Fruit fly (Drosophila melanogaster): ENCODE data around the gene CG31546.

CG31546 gene

dm6 chr3R:5668928-5669739 is 33.7 kb upstream of the CG31546 start, which contains the start of the genes Xe7 and Atg17 (continued):
- peak in 1 of 2 experiments; percentile 45 for TF ChIP-seq crp (GFP tag; optimal IDR thresholded peaks at IDR 0.05)
- TF ChIP-seq CG6765 (GFP tag; optimal IDR thresholded peaks at IDR 0.05), result peak; percentile 75
- TF ChIP-seq Dip2 (GFP tag; IDR thresholded peaks at IDR 0.05), result peak; percentile 52; the same call in 1 of the 2 replicates
- peak; percentile 74 for TF ChIP-seq CG18011 (GFP tag; optimal IDR thresholded peaks at IDR 0.05)
- peak; percentile 86 for TF ChIP-seq dmrt11E (tag; optimal IDR thresholded peaks at IDR 0.05)
- peak; percentile 67 for TF ChIP-seq Awh (GFP tag; IDR thresholded peaks at IDR 0.05)
- peak; percentile 89 for TF ChIP-seq CG18599 (GFP tag; optimal IDR thresholded peaks at IDR 0.05)
- TF ChIP-seq lilli (GFP tag; optimal IDR thresholded peaks at IDR 0.05), result peak; percentile 96
- peak; percentile 63 for TF ChIP-seq Ravus (GFP tag; IDR thresholded peaks at IDR 0.05)
- TF ChIP-seq H2.0 (GFP tag; IDR thresholded peaks at IDR 0.05), result peak; percentile 88
- peak; percentile 83 for TF ChIP-seq CG14050 (GFP tag; IDR thresholded peaks at IDR 0.05)
- peak; percentile 18 for TF ChIP-seq CG10431 (GFP tag; optimal IDR thresholded peaks at IDR 0.05)
- peak; percentile 24 for TF ChIP-seq Asciz (GFP tag; optimal IDR thresholded peaks at IDR 0.05)
- peak; percentile 96 for TF ChIP-seq CG3847 (GFP tag; IDR thresholded peaks at IDR 0.05)
- peak; percentile 77 for TF ChIP-seq Gsc (GFP tag; IDR thresholded peaks at IDR 0.05)
- TF ChIP-seq hbn (GFP tag; IDR thresholded peaks at IDR 0.05; ENCODE audit: partially characterized antibody), result no peak
- peak; percentile 86 for TF ChIP-seq CG30431 (GFP tag; optimal IDR thresholded peaks at IDR 0.05)
- TF ChIP-seq CG7271 (tag; optimal IDR thresholded peaks at IDR 0.05), result peak; percentile 43
- TF ChIP-seq NfI (GFP tag; optimal IDR thresholded peaks at IDR 0.05), result peak; percentile 95
- TF ChIP-seq CG3995 (GFP tag; optimal IDR thresholded peaks at IDR 0.05), result peak; percentile 64
- TF ChIP-seq Hr39 (optimal IDR thresholded peaks at IDR 0.05), result peak; percentile 32
- peak; percentile 81 for TF ChIP-seq CG18476 (GFP tag; optimal IDR thresholded peaks at IDR 0.05)
- peak; percentile 95 for TF ChIP-seq lmd (GFP tag; IDR thresholded peaks at IDR 0.05)
- peak; percentile 87 for TF ChIP-seq B-H1 (GFP tag; IDR thresholded peaks at IDR 0.05)
- TF ChIP-seq MTF-1 (GFP tag; optimal IDR thresholded peaks at IDR 0.05; ENCODE audit: borderline replicate concordance), result peak; percentile 52
- TF ChIP-seq HLH54F (GFP tag; optimal IDR thresholded peaks at IDR 0.05), result peak; percentile 93
- peak; percentile 85 for TF ChIP-seq Six4 (GFP tag; optimal IDR thresholded peaks at IDR 0.05)
- TF ChIP-seq Sox100B (GFP tag; optimal IDR thresholded peaks at IDR 0.05), result peak; percentile 89
- peak; percentile 50 for TF ChIP-seq CG9797 (GFP tag; optimal IDR thresholded peaks at IDR 0.05)
- TF ChIP-seq CG17802 (tag; optimal IDR thresholded peaks at IDR 0.05), result peak; percentile 67
- TF ChIP-seq GATAe (GFP tag; conservative IDR thresholded peaks at IDR 0.05), result peak; percentile 90
- peak; percentile 91 for TF ChIP-seq CG2889 (GFP tag; IDR thresholded peaks at IDR 0.05)
- TF ChIP-seq Doc3 (GFP tag; IDR thresholded peaks at IDR 0.05; ENCODE audit: partially characterized antibody), result peak; percentile 39; the same call in 1 of the 3 replicates
- no peak for TF ChIP-seq mld (GFP tag; IDR thresholded peaks at IDR 0.05; ENCODE audit: partially characterized antibody)
- TF ChIP-seq klu (GFP tag; IDR thresholded peaks at IDR 0.05), result peak; percentile 94
- peak; percentile 85 for TF ChIP-seq wor (GFP tag; IDR thresholded peaks at IDR 0.05)
- peak; percentile 92 for TF ChIP-seq fu2 (GFP tag; optimal IDR thresholded peaks at IDR 0.05)
- peak; percentile 77 for TF ChIP-seq dm (GFP tag; optimal IDR thresholded peaks at IDR 0.05)
- no peak for TF ChIP-seq CG17568 (GFP tag; optimal IDR thresholded peaks at IDR 0.05)
- peak; percentile 11 for TF ChIP-seq p53 (GFP tag; optimal IDR thresholded peaks at IDR 0.05)
- peak; percentile 56 for TF ChIP-seq crc (GFP tag; optimal IDR thresholded peaks at IDR 0.05)
- peak; percentile 62 for TF ChIP-seq her (GFP tag; optimal IDR thresholded peaks at IDR 0.05)
- TF ChIP-seq seq (GFP tag; IDR thresholded peaks at IDR 0.05), result peak; percentile 88
- peak; percentile 76 for TF ChIP-seq Hey (tag; optimal IDR thresholded peaks at IDR 0.05)
- peak; percentile 94 for TF ChIP-seq Ssrp (tag; optimal IDR thresholded peaks at IDR 0.05)
- TF ChIP-seq slou (GFP tag; optimal IDR thresholded peaks at IDR 0.05), result peak; percentile 90
- peak; percentile 97 for TF ChIP-seq Gug (GFP tag; IDR thresholded peaks at IDR 0.05)
- peak; percentile 94 for TF ChIP-seq dysf (GFP tag; IDR thresholded peaks at IDR 0.05)
- TF ChIP-seq CG30020 (tag; optimal IDR thresholded peaks at IDR 0.05), result peak; percentile 89
